Worm (Caenorhabditis elegans) whole organism, L1 larva: Measurements from ENCODE around the gene sid-2.

Experiments
- C34B4.2 ChIP-seq: sonication (generic microtip); optimal IDR thresholded peaks from 2 replicates; lab custom pipeline; 2017; ENCODE audit warnings: mild to moderate bottlenecking, missing genetic modification characterization, missing compliant biosample characterization
- aha-1 ChIP-seq: fragments of 150-350 bp; optimal IDR thresholded peaks from 2 replicates; lab custom pipeline; 2014; ENCODE audit warnings: missing biosample characterization, missing genetic modification characterization
- ama-1 ChIP-seq: fragments of 150-350 bp; optimal IDR thresholded peaks from 2 replicates; lab custom pipeline; 2014
- blmp-1 ChIP-seq: fragments of 150-350 bp; optimal IDR thresholded peaks from 2 replicates; lab custom pipeline; 2014; ENCODE audit warnings: missing biosample characterization, missing genetic modification characterization
- ceh-63 ChIP-seq: fragments of 200-800 bp; sonication (Bioruptor generic); optimal IDR thresholded peaks from 2 replicates; lab custom pipeline; 2018; ENCODE audit warnings: mild to moderate bottlenecking, missing genetic modification characterization, missing compliant biosample characterization
- ceh-8 ChIP-seq: fragments of 200-800 bp; sonication (Bioruptor generic); optimal IDR thresholded peaks from 2 replicates; lab custom pipeline; 2018; ENCODE audit warnings: mild to moderate bottlenecking, missing genetic modification characterization, moderate library complexity, missing compliant biosample characterization
- ceh-82 ChIP-seq, 3 experiments: fragments of 150-350 bp in 1 of 3; sonication (generic microtip) in 2 of 3; optimal IDR thresholded peaks; 2 replicates each; lab custom pipeline; 2014 to 2017; ENCODE audit warnings: missing biosample characterization in 3 of 3, missing genetic modification characterization in 3 of 3
- ceh-90 ChIP-seq: sonication (generic microtip); optimal IDR thresholded peaks from 2 replicates; lab custom pipeline; 2016; ENCODE audit warnings: missing genetic modification characterization, missing compliant biosample characterization
- ces-1 ChIP-seq: fragments of 150-350 bp; optimal IDR thresholded peaks from 2 replicates; lab custom pipeline; 2014; ENCODE audit warnings: missing biosample characterization, missing genetic modification reagents, missing genetic modification characterization
- dsc-1 ChIP-seq: sonication (generic microtip); optimal IDR thresholded peaks from 2 replicates; lab custom pipeline; 2016; ENCODE audit warnings: mild to moderate bottlenecking, missing genetic modification characterization, missing compliant biosample characterization
- efl-1 ChIP-seq, 4 experiments: fragments of 150-350 bp; optimal IDR thresholded peaks in 3 of 4; peaks in 1 of 4; 1 replicate in 1 of 4; 2 replicates in 3 of 4; lab custom pipeline; 2014; ENCODE audit warnings: missing biosample characterization in 2 of 4, missing genetic modification characterization in 2 of 4, missing genetic modification reagents in 2 of 4
- egl-13 ChIP-seq: sonication (generic microtip); optimal IDR thresholded peaks from 2 replicates; lab custom pipeline; 2016; ENCODE audit warnings: missing genotype, missing genetic modification reagents, missing genetic modification characterization, missing compliant biosample characterization
- egl-27 ChIP-seq, 2 experiments: fragments of 150-350 bp in 1 of 2; sonication (generic microtip); optimal IDR thresholded peaks; 3 replicates each; lab custom pipeline; 2017 to 2018; ENCODE audit warnings: missing biosample characterization in 2 of 2, missing genetic modification characterization in 2 of 2, missing genetic modification reagents in 2 of 2
- elt-2 ChIP-seq: sonication (generic microtip); optimal IDR thresholded peaks from 2 replicates; lab custom pipeline; 2016; ENCODE audit warnings: missing genetic modification characterization, mild to moderate bottlenecking, inconsistent platforms, missing compliant biosample characterization, missing genetic modification reagents
- fkh-4 ChIP-seq: sonication (generic microtip); optimal IDR thresholded peaks from 2 replicates; lab custom pipeline; 2016; ENCODE audit warnings: missing compliant biosample characterization, missing genetic modification characterization, borderline replicate concordance
- fkh-8 ChIP-seq: sonication (generic microtip); optimal IDR thresholded peaks from 2 replicates; lab custom pipeline; 2016; ENCODE audit warnings: mild to moderate bottlenecking, missing genetic modification characterization, missing compliant biosample characterization
- grh-1 ChIP-seq: fragments of 200-800 bp; sonication (Bioruptor generic); IDR thresholded peaks from 2 replicates; pipeline ENCODE4 v1.3.6; 2022; ENCODE audit warnings: missing genetic modification reagents, missing genetic modification characterization, missing compliant biosample characterization
- hlh-4 ChIP-seq: sonication (generic microtip); optimal IDR thresholded peaks from 2 replicates; lab custom pipeline; 2016; ENCODE audit warnings: mild to moderate bottlenecking, missing genetic modification characterization, missing compliant biosample characterization
- hpl-2 ChIP-seq: fragments of 150-350 bp; optimal IDR thresholded peaks from 2 replicates; lab custom pipeline; 2014; ENCODE audit warnings: missing biosample characterization, missing genetic modification reagents, missing genetic modification characterization
- irx-1 ChIP-seq: sonication (generic microtip); optimal IDR thresholded peaks from 2 replicates; lab custom pipeline; 2016; ENCODE audit warnings: missing genetic modification characterization, missing compliant biosample characterization
- isw-1 ChIP-seq: fragments of 200-800 bp; sonication (Bioruptor generic); IDR thresholded peaks from 2 replicates; pipeline ENCODE4 v1.3.6; 2022; ENCODE audit warnings: missing genetic modification characterization, missing compliant biosample characterization
- jun-1 ChIP-seq: fragments of 150-350 bp; optimal IDR thresholded peaks from 2 replicates; lab custom pipeline; 2014; ENCODE audit warnings: missing biosample characterization, missing genetic modification reagents, missing genetic modification characterization
- lin-15B ChIP-seq: fragments of 150-350 bp; sonication (generic microtip); optimal IDR thresholded peaks from 3 replicates; lab custom pipeline; 2014; ENCODE audit warnings: missing biosample characterization, missing genetic modification characterization
- lin-39 ChIP-seq: fragments of 150-350 bp; optimal IDR thresholded peaks from 2 replicates; lab custom pipeline; 2014; ENCODE audit warnings: missing biosample characterization, missing genetic modification reagents, missing genetic modification characterization
- lir-3 ChIP-seq: sonication (generic microtip); optimal IDR thresholded peaks from 2 replicates; lab custom pipeline; 2016; ENCODE audit warnings: mild to moderate bottlenecking, missing genetic modification characterization, moderate library complexity, missing compliant biosample characterization; ENCODE audit not compliant: poor library complexity
- mab-9 ChIP-seq: fragments of 200-800 bp; sonication (Bioruptor generic); IDR thresholded peaks from 2 replicates; pipeline ENCODE4 v1.3.6; 2022; ENCODE audit warnings: missing genetic modification reagents, missing genetic modification characterization, missing compliant biosample characterization
- mdl-1 ChIP-seq, 2 experiments: fragments of 150-350 bp; optimal IDR thresholded peaks; 2 replicates each; lab custom pipeline; 2014 to 2017; ENCODE audit warnings: missing biosample characterization in 2 of 2, missing genetic modification characterization in 2 of 2, inconsistent platforms in 1 of 2
- mep-1 ChIP-seq: fragments of 150-350 bp; optimal IDR thresholded peaks from 2 replicates; lab custom pipeline; 2014; ENCODE audit warnings: missing biosample characterization, missing genetic modification characterization
- nhr-12 ChIP-seq: sonication (generic microtip); optimal IDR thresholded peaks from 2 replicates; lab custom pipeline; 2017; ENCODE audit warnings: missing biosample characterization, missing genetic modification characterization
- nhr-19 ChIP-seq: fragments of 200-800 bp; sonication (Bioruptor generic); conservative IDR thresholded peaks from 2 replicates; pipeline ENCODE4 v1.3.6; 2022; ENCODE audit warnings: missing genetic modification characterization, missing compliant biosample characterization
- nhr-20 ChIP-seq: sonication (generic microtip); optimal IDR thresholded peaks from 2 replicates; lab custom pipeline; 2016; ENCODE audit warnings: mild to moderate bottlenecking, missing genetic modification characterization, missing compliant biosample characterization
- nhr-28 ChIP-seq: fragments of 150-350 bp; optimal IDR thresholded peaks from 2 replicates; lab custom pipeline; 2014; ENCODE audit warnings: missing biosample characterization, missing genetic modification characterization
- nhr-47 ChIP-seq: sonication (generic microtip); optimal IDR thresholded peaks from 2 replicates; lab custom pipeline; 2016; ENCODE audit warnings: mild to moderate bottlenecking, missing genetic modification characterization, moderate library complexity, missing compliant biosample characterization
- nhr-71 ChIP-seq: sonication (generic microtip); optimal IDR thresholded peaks from 2 replicates; lab custom pipeline; 2016; ENCODE audit warnings: mild to moderate bottlenecking, missing genetic modification characterization, moderate library complexity, missing compliant biosample characterization
- nhr-76 ChIP-seq: sonication (generic microtip); optimal IDR thresholded peaks from 2 replicates; lab custom pipeline; 2017; ENCODE audit warnings: missing biosample characterization, missing genetic modification characterization
- nhr-84 ChIP-seq: sonication (generic microtip); optimal IDR thresholded peaks from 2 replicates; lab custom pipeline; 2017; ENCODE audit warnings: missing biosample characterization, missing genetic modification characterization
- nhr-85 ChIP-seq: sonication (generic microtip); peaks from one replicate; lab custom pipeline; 2016; ENCODE audit warnings: missing genetic modification characterization, inconsistent platforms, missing compliant biosample characterization
- pag-3 ChIP-seq: sonication (generic microtip); optimal IDR thresholded peaks from 2 replicates; lab custom pipeline; 2017; ENCODE audit warnings: missing genetic modification characterization, mild to moderate bottlenecking, missing compliant biosample characterization, antibody characterized with exemption, borderline replicate concordance; ENCODE audit not compliant: insufficient read depth
- pqm-1 ChIP-seq: sonication (generic microtip); optimal IDR thresholded peaks from 3 replicates; lab custom pipeline; 2017; ENCODE audit warnings: missing biosample characterization, missing genetic modification characterization
- rnt-1 ChIP-seq: sonication (generic microtip); optimal IDR thresholded peaks from 2 replicates; lab custom pipeline; 2016; ENCODE audit warnings: mild to moderate bottlenecking, missing genetic modification characterization, moderate library complexity, missing compliant biosample characterization
- skn-1 ChIP-seq: fragments of 150-350 bp; optimal IDR thresholded peaks from 2 replicates; lab custom pipeline; 2014; ENCODE audit warnings: missing biosample characterization, missing genetic modification characterization
- snpc-4 ChIP-seq: fragments of 150-350 bp; optimal IDR thresholded peaks from 2 replicates; lab custom pipeline; 2014; ENCODE audit warnings: missing biosample characterization, missing genetic modification characterization
- sptf-1 ChIP-seq: fragments of 150-350 bp; optimal IDR thresholded peaks from 2 replicates; lab custom pipeline; 2014; ENCODE audit warnings: missing biosample characterization, missing genetic modification characterization
- sup-37 ChIP-seq: fragments of 200-800 bp; sonication (Bioruptor generic); optimal IDR thresholded peaks from 2 replicates; lab custom pipeline; 2018; ENCODE audit warnings: mild to moderate bottlenecking, missing genetic modification characterization, missing compliant biosample characterization
- unc-30 ChIP-seq: sonication (generic microtip); optimal IDR thresholded peaks from 2 replicates; lab custom pipeline; 2017; ENCODE audit warnings: missing biosample characterization, missing genetic modification characterization
- unc-86 ChIP-seq: sonication (generic microtip); optimal IDR thresholded peaks from 2 replicates; lab custom pipeline; 2016; ENCODE audit warnings: missing genetic modification characterization, missing compliant biosample characterization
- vab-15 ChIP-seq: sonication (generic microtip); optimal IDR thresholded peaks from 2 replicates; lab custom pipeline; 2017; ENCODE audit warnings: missing genotype, mild to moderate bottlenecking, missing genetic modification characterization, missing compliant biosample characterization
- xbp-1 ChIP-seq: sonication (generic microtip); optimal IDR thresholded peaks from 2 replicates; lab custom pipeline; 2016; ENCODE audit warnings: missing genetic modification characterization, missing compliant biosample characterization
- zag-1 ChIP-seq: fragments of 150-350 bp; optimal IDR thresholded peaks from 2 replicates; lab custom pipeline; 2014; ENCODE audit warnings: missing biosample characterization, missing genetic modification characterization
- ztf-11 ChIP-seq, 2 experiments: sonication (generic microtip); optimal IDR thresholded peaks; 2 replicates each; lab custom pipeline; 2016 to 2017; ENCODE audit warnings: missing genetic modification characterization in 2 of 2, missing biosample characterization in 1 of 2, missing compliant biosample characterization in 1 of 2
- ztf-4 ChIP-seq: fragments of 150-350 bp; optimal IDR thresholded peaks from 2 replicates; lab custom pipeline; 2014; ENCODE audit warnings: missing biosample characterization, missing genetic modification characterization

sid-2 gene

DNA sequence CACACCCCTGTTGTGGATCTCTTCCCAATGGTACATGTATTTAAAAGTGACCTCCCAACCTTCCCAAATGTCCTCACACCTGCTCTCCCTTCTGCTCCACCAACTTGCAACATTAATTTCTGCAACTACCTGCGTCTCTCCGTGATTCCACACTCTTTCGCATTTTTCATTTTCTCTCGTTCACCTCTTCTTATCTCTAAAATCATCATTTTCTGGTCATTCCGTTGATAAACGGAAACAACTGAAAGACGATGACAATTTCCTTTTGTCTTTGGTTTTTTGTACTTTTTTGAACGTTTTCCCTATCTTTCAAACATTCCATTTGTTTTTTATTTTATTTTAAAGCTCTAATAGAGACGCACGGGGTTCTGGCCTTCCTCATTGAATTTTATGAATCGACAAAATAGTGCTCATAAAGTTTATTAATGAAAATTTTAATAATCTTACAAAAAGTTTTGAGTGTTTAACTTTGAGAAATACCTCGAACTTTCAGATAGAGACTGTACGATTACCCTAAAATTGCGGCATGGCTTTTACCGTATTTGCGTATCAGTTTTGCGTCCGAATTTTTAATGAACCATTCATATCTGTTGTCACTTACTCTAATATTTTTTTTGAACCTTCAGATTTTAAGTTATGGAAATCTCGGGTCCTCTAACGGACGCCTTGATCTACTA lies 6.5 kb upstream of the sid-2 start, which contains the start of gene aqp-11 (continued):
- TF ChIP-seq elt-2 (tag; lab: Kevin White, UChicago) (peak; percentile 40), skn-1 (tag; lab: Kevin White, UChicago) (peak; percentile 96), mep-1 (tag; lab: Kevin White, UChicago) (peak; percentile 5), unc-30 (tag; lab: Kevin White, UChicago) (no peak), nhr-76 (tag; lab: Kevin White, UChicago) (no peak), grh-1 (GFP tag; lab: Robert Waterston, UW) (no peak), C34B4.2 (no peak), rnt-1 (no peak), lin-15B (tag; lab: Kevin White, UChicago) (no peak), nhr-84 (tag; lab: Kevin White, UChicago) (no peak), ceh-8 (GFP tag; lab: Kevin White, UChicago) (no peak), nhr-85 (tag; lab: Kevin White, UChicago) (peak; percentile 29), lin-39 (tag; lab: Kevin White, UChicago) (no peak), snpc-4 (tag; lab: Kevin White, UChicago) (no peak), sptf-1 (tag; lab: Kevin White, UChicago) (no peak), mab-9 (GFP tag; lab: Robert Waterston, UW) (no peak), hpl-2 (GFP tag; lab: Kevin White, UChicago) (no peak), ceh-63 (GFP tag; lab: Kevin White, UChicago) (no peak), efl-1 (optimal IDR thresholded peaks at IDR 0.05; lab: Kevin White, UChicago) (peak in 1 of 2 experiments; percentile 13), efl-1 (GFP tag; optimal IDR thresholded peaks at IDR 0.05 in 1 of 2; lab: Kevin White, UChicago) (no peak), hlh-4 (no peak), pqm-1 (tag; lab: Kevin White, UChicago) (no peak), unc-86 (no peak), blmp-1 (tag; lab: Kevin White, UChicago) (no peak), sup-37 (GFP tag; lab: Kevin White, UChicago) (no peak), nhr-28 (no peak), nhr-47 (tag; lab: Kevin White, UChicago) (no peak), jun-1 (tag; lab: Kevin White, UChicago) (no peak), ztf-11 (tag; optimal IDR thresholded peaks at IDR 0.05; lab: Kevin White, UChicago) (no peak), ces-1 (no peak), mdl-1 (tag; optimal IDR thresholded peaks at IDR 0.05; lab: Kevin White, UChicago) (no peak), irx-1 (no peak), aha-1 (no peak), egl-27 (tag; optimal IDR thresholded peaks at IDR 0.05; lab: Kevin White, UChicago) (no peak), zag-1 (tag; lab: Kevin White, UChicago) (no peak), isw-1 (no peak), nhr-12 (tag; lab: Kevin White, UChicago) (no peak), fkh-4 (no peak), lir-3 (tag; lab: Kevin White, UChicago) (no peak), ztf-4 (no peak), ama-1 (no peak), pag-3 (tag; lab: Kevin White, UChicago) (no peak), ceh-90 (tag; lab: Kevin White, UChicago) (no peak), ceh-82 (tag; optimal IDR thresholded peaks at IDR 0.05; lab: Kevin White, UChicago) (no peak), dsc-1 (tag; lab: Kevin White, UChicago) (no peak), fkh-8 (tag; lab: Kevin White, UChicago) (no peak), xbp-1 (no peak), nhr-20 (tag; lab: Kevin White, UChicago) (no peak), egl-13 (tag; lab: Kevin White, UChicago) (no peak), nhr-71 (tag; lab: Kevin White, UChicago) (no peak), nhr-19 (no peak), vab-15 (tag; lab: Kevin White, UChicago) (no peak)
- TF ChIP-seq, all 84 proteins: peak for 9
